Worm (Caenorhabditis elegans): Measurements from ENCODE around the gene F20B6.5.

DNA sequence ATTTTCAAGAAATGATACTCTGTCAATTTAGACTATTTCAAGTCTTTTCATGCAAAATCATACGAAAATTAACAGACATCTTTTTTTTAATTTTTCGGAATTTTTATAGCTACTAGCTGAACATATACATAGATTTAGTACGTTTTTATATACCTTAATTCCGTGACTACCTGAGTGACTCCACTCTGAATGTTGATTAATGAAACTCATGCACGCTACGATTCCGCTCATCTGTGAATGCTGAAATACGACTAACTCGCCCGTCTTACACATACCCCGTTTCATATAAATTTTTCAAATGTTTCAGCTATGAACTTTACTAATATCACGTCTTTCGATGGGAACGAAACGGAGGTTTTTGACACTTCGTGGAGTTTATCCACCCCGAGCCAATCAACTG, 32.6 kb downstream of the F20B6.5 start, which contains the start of gene ZK470.14:
- TF ChIP-seq hmbx-1 (tag; optimal IDR thresholded peaks at IDR 0.05), result no peak
- no peak for TF ChIP-seq flt-1 (GFP tag; IDR thresholded peaks at IDR 0.05)
- no peak for TF ChIP-seq ceh-36 (tag; optimal IDR thresholded peaks at IDR 0.05)
- no peak for TF ChIP-seq B0310.2 (tag; optimal IDR thresholded peaks at IDR 0.05)
- no peak for TF ChIP-seq hmg-4 (GFP tag; optimal IDR thresholded peaks at IDR 0.05)
- no peak for TF ChIP-seq pes-1 (GFP tag; IDR thresholded peaks at IDR 0.05)
- TF ChIP-seq ceh-13 (GFP tag; optimal IDR thresholded peaks at IDR 0.05), result no peak
- TF ChIP-seq ets-7 (tag; optimal IDR thresholded peaks at IDR 0.05), result no peak
- no peak for TF ChIP-seq tra-4 (tag; optimal IDR thresholded peaks at IDR 0.05)
- TF ChIP-seq ama-1 (optimal IDR thresholded peaks at IDR 0.05), result no peak
- TF ChIP-seq sea-1 (GFP tag; conservative IDR thresholded peaks at IDR 0.05), result no peak
- TF ChIP-seq F13C5.2 (tag; optimal IDR thresholded peaks at IDR 0.05), result no peak
- TF ChIP-seq aly-1 (tag; optimal IDR thresholded peaks at IDR 0.05), result no peak
